Fruit fly (Drosophila melanogaster): Measurements from ENCODE around the gene CG14301.

The CG14301 gene

dm6 chr3R:18671112-18671729, 30.0 kb upstream of the CG14301 start, which contains the start of gene CG31230:
Gene CG31230 (plus strand): TSS chr3R:18671679.
- no peak for TF ChIP-seq dsf (GFP tag; optimal IDR thresholded peaks at IDR 0.05; ENCODE audit: borderline replicate concordance)
- TF ChIP-seq Sp1 (GFP tag; optimal IDR thresholded peaks at IDR 0.05), result no peak
- TF ChIP-seq jim (GFP tag; optimal IDR thresholded peaks at IDR 0.05), result no peak
- TF ChIP-seq sv (GFP tag; optimal IDR thresholded peaks at IDR 0.05), result no peak
- no peak for TF ChIP-seq psq (GFP tag; optimal IDR thresholded peaks at IDR 0.05)
- TF ChIP-seq OdsH (GFP tag; optimal IDR thresholded peaks at IDR 0.05), result no peak
- TF ChIP-seq Dfd (GFP tag; optimal IDR thresholded peaks at IDR 0.05), result no peak
- TF ChIP-seq Rel (GFP tag; optimal IDR thresholded peaks at IDR 0.05), result no peak
- TF ChIP-seq Rel (tag; optimal IDR thresholded peaks at IDR 0.05), result no peak
- no peak for TF ChIP-seq CG32264 (GFP tag; optimal IDR thresholded peaks at IDR 0.05)
- no peak for TF ChIP-seq h (GFP tag; optimal IDR thresholded peaks at IDR 0.05)
- no peak for TF ChIP-seq Hr78 (GFP tag; optimal IDR thresholded peaks at IDR 0.05)
- no peak for TF ChIP-seq br (GFP tag; optimal IDR thresholded peaks at IDR 0.05)
- no peak for TF ChIP-seq HLH106 (tag; optimal IDR thresholded peaks at IDR 0.05)
- TF ChIP-seq dl (GFP tag; optimal IDR thresholded peaks at IDR 0.05; ENCODE audit: insufficient read depth in 1 of 2, partially characterized antibody in 2 of 2), result no peak
- no peak for TF ChIP-seq Abd-B (GFP tag; optimal IDR thresholded peaks at IDR 0.05)

dm6 chr3R:18670441-18671111, 29.3 kb upstream of the CG14301 start:
- TF ChIP-seq foxo (GFP tag; optimal IDR thresholded peaks at IDR 0.05) (peak; percentile 51 to 93), CrebA (GFP tag; optimal IDR thresholded peaks at IDR 0.05; ENCODE audit: borderline replicate concordance) (no peak), OdsH (GFP tag; optimal IDR thresholded peaks at IDR 0.05) (peak; percentile 54), ey (GFP tag; optimal IDR thresholded peaks at IDR 0.05) (peak; percentile 69), usp (GFP tag; optimal IDR thresholded peaks at IDR 0.05) (no peak), HLH106 (tag; optimal IDR thresholded peaks at IDR 0.05) (peak; percentile 74), Dfd (GFP tag; optimal IDR thresholded peaks at IDR 0.05) (no peak), Rel (GFP tag; optimal IDR thresholded peaks at IDR 0.05) (no peak), Rel (tag; optimal IDR thresholded peaks at IDR 0.05) (peak; percentile 27), Sp1 (GFP tag; optimal IDR thresholded peaks at IDR 0.05) (peak; percentile 53), rgr (GFP tag; optimal IDR thresholded peaks at IDR 0.05) (peak; percentile 61), br (GFP tag; optimal IDR thresholded peaks at IDR 0.05) (peak; percentile 41), brk (GFP tag; optimal IDR thresholded peaks at IDR 0.05) (no peak), CG9705 (GFP tag; optimal IDR thresholded peaks at IDR 0.05) (no peak), sage (GFP tag; optimal IDR thresholded peaks at IDR 0.05) (no peak), N (GFP tag; optimal IDR thresholded peaks at IDR 0.05) (no peak), Dif (GFP tag; optimal IDR thresholded peaks at IDR 0.05; ENCODE audit: partially characterized antibody) (peak; percentile 64), Jra (GFP tag; optimal IDR thresholded peaks at IDR 0.05) (peak; percentile 22), dmrt93B (GFP tag; optimal IDR thresholded peaks at IDR 0.05) (no peak), psq (GFP tag; optimal IDR thresholded peaks at IDR 0.05) (peak; percentile 70), Vsx2 (GFP tag; optimal IDR thresholded peaks at IDR 0.05; ENCODE audit: partially characterized antibody) (peak; percentile 66), CG32264 (GFP tag; optimal IDR thresholded peaks at IDR 0.05) (peak; percentile 24), Mio (GFP tag; optimal IDR thresholded peaks at IDR 0.05) (no peak), fru (GFP tag; optimal IDR thresholded peaks at IDR 0.05) (peak; percentile 69), h (GFP tag; optimal IDR thresholded peaks at IDR 0.05) (peak; percentile 63), dl (GFP tag; optimal IDR thresholded peaks at IDR 0.05; ENCODE audit: insufficient read depth in 1 of 2, partially characterized antibody in 2 of 2) (peak in 1 of 2 experiments; percentile 65), woc (GFP tag; optimal IDR thresholded peaks at IDR 0.05) (peak; percentile 71)

- peak; percentile 38 for TF ChIP-seq woc (GFP tag; optimal IDR thresholded peaks at IDR 0.05)
- peak; percentile 61 for TF ChIP-seq HLH106 (tag; optimal IDR thresholded peaks at IDR 0.05)
- TF ChIP-seq ey (GFP tag; optimal IDR thresholded peaks at IDR 0.05), result peak; percentile 75
- no peak for TF ChIP-seq jim (GFP tag; optimal IDR thresholded peaks at IDR 0.05)
- no peak for TF ChIP-seq dl (GFP tag; optimal IDR thresholded peaks at IDR 0.05; ENCODE audit: insufficient read depth in 1 of 2, partially characterized antibody in 2 of 2)
- peak; percentile 74 for TF ChIP-seq fru (GFP tag; optimal IDR thresholded peaks at IDR 0.05)
- TF ChIP-seq Mio (GFP tag; optimal IDR thresholded peaks at IDR 0.05), result no peak
- TF ChIP-seq sv (GFP tag; optimal IDR thresholded peaks at IDR 0.05), result no peak
- TF ChIP-seq h (GFP tag; optimal IDR thresholded peaks at IDR 0.05), result peak; percentile 69
- no peak for TF ChIP-seq Myc (optimal IDR thresholded peaks at IDR 0.05)
- TF ChIP-seq Hr83 (GFP tag; optimal IDR thresholded peaks at IDR 0.05; ENCODE audit: poor library complexity, severe bottlenecking), result no peak
- TF ChIP-seq Dif (GFP tag; optimal IDR thresholded peaks at IDR 0.05; ENCODE audit: partially characterized antibody), result no peak
- no peak for TF ChIP-seq Dfd (GFP tag; optimal IDR thresholded peaks at IDR 0.05)
- TF ChIP-seq Sp1 (GFP tag; optimal IDR thresholded peaks at IDR 0.05), result peak; percentile 13
- TF ChIP-seq OdsH (GFP tag; optimal IDR thresholded peaks at IDR 0.05), result peak; percentile 64
- TF ChIP-seq Vsx2 (GFP tag; optimal IDR thresholded peaks at IDR 0.05; ENCODE audit: partially characterized antibody), result no peak
- TF ChIP-seq foxo (GFP tag; optimal IDR thresholded peaks at IDR 0.05), result peak in 1 of 2 experiments; percentile 65
- TF ChIP-seq sage (GFP tag; optimal IDR thresholded peaks at IDR 0.05), result no peak
- peak; percentile 31 for TF ChIP-seq psq (GFP tag; optimal IDR thresholded peaks at IDR 0.05)
- TF ChIP-seq Hr78 (GFP tag; optimal IDR thresholded peaks at IDR 0.05), result no peak
- no peak for TF ChIP-seq usp (GFP tag; optimal IDR thresholded peaks at IDR 0.05)
- TF ChIP-seq rgr (GFP tag; optimal IDR thresholded peaks at IDR 0.05), result peak; percentile 56
- no peak for TF ChIP-seq CG32264 (GFP tag; optimal IDR thresholded peaks at IDR 0.05)
- TF ChIP-seq dmrt93B (GFP tag; optimal IDR thresholded peaks at IDR 0.05), result no peak
- TF ChIP-seq tai (GFP tag; optimal IDR thresholded peaks at IDR 0.05), result no peak
- peak; percentile 51 for TF ChIP-seq br (GFP tag; optimal IDR thresholded peaks at IDR 0.05)
- no peak for TF ChIP-seq N (GFP tag; optimal IDR thresholded peaks at IDR 0.05)
These were observed 28.6 kb upstream of the CG14301 start for dm6 chr3R:18669812-18670211.

Measured in whole organism, wandering third instar larva.